Worm (Caenorhabditis elegans) whole organism, late embryonic: Measurements from ENCODE around the gene alh-9.

Experiments used
- C08G9.2 ChIP-seq: sonication (generic microtip); optimal IDR thresholded peaks from 2 replicates; lab custom pipeline; 2016; ENCODE audit warnings: mild to moderate bottlenecking, missing genetic modification characterization, moderate library complexity, missing compliant biosample characterization
- ama-1 ChIP-seq: fragments of 150-350 bp; optimal IDR thresholded peaks from 2 replicates; lab custom pipeline; 2014
- ceh-45 ChIP-seq: fragments of 200-800 bp; sonication (Bioruptor generic); IDR thresholded peaks from 2 replicates; pipeline ENCODE4 v1.3.6; 2022; ENCODE audit warnings: missing genetic modification reagents, missing genetic modification characterization, missing compliant biosample characterization
- ceh-48 ChIP-seq: sonication (generic microtip); optimal IDR thresholded peaks from 2 replicates; lab custom pipeline; 2016; ENCODE audit warnings: missing genetic modification characterization, inconsistent platforms, missing compliant biosample characterization
- elt-4 ChIP-seq: sonication (generic microtip); optimal IDR thresholded peaks from 2 replicates; lab custom pipeline; 2016; ENCODE audit warnings: missing genetic modification characterization, missing compliant biosample characterization
- ets-4 ChIP-seq: sonication (generic microtip); optimal IDR thresholded peaks from 2 replicates; lab custom pipeline; 2016; ENCODE audit warnings: missing genetic modification characterization, missing compliant biosample characterization
- lin-11 ChIP-seq: fragments of 200-800 bp; sonication (Bioruptor generic); optimal IDR thresholded peaks from 2 replicates; lab custom pipeline; 2018; ENCODE audit warnings: mild to moderate bottlenecking, missing genetic modification characterization, missing compliant biosample characterization
- nfya-1 ChIP-seq: sonication (generic microtip); optimal IDR thresholded peaks from 2 replicates; lab custom pipeline; 2017; ENCODE audit warnings: missing genetic modification characterization, mild to moderate bottlenecking, missing compliant biosample characterization, antibody characterized with exemption, moderate library complexity
- nhr-11 ChIP-seq: fragments of 150-350 bp; optimal IDR thresholded peaks from 2 replicates; lab custom pipeline; 2014; ENCODE audit warnings: missing biosample characterization, missing genetic modification characterization
- pag-3 ChIP-seq: sonication (generic microtip); optimal IDR thresholded peaks from 2 replicates; lab custom pipeline; 2016; ENCODE audit warnings: missing compliant biosample characterization, missing genetic modification characterization, borderline replicate concordance
- pha-2 ChIP-seq: sonication (generic microtip); optimal IDR thresholded peaks from 2 replicates; lab custom pipeline; 2017; ENCODE audit warnings: mild to moderate bottlenecking, missing genetic modification characterization, missing compliant biosample characterization
- pha-4 ChIP-seq: fragments of 150-350 bp; optimal IDR thresholded peaks from 2 replicates; lab custom pipeline; 2018; ENCODE audit warnings: missing biosample characterization, missing genetic modification reagents, missing genetic modification characterization
- pqm-1 ChIP-seq: sonication (generic microtip); optimal IDR thresholded peaks from 2 replicates; lab custom pipeline; 2016; ENCODE audit warnings: missing genetic modification characterization, missing compliant biosample characterization

DNA sequence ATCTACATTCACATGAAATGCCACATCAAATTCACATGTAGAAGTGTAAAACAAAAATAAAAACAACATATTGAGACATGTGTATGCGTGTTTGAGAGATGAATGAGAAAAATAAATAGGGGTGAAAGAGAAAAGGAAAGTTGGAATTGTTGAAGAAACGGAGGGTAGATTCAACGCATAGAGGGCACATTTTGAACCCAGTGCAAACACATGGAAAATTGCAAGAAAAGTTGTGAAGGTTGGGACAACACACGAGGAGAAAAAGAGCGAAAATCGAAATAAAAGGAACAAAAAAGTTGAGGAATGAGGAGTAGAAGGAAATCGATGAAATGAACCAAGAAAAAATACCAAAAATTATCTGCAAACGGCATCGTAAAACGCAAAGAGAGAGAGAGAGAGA is 16.2 kb upstream of the alh-9 start:
- no peak for TF ChIP-seq ceh-45 (GFP tag; lab: Robert Waterston, UW)
- TF ChIP-seq ets-4 = no peak
- TF ChIP-seq ama-1 (lab: Kevin White, UChicago) = no peak
- TF ChIP-seq lin-11 (tag; lab: Kevin White, UChicago) = no peak
- no peak for TF ChIP-seq pha-2
- no peak for TF ChIP-seq C08G9.2 (tag; lab: Kevin White, UChicago)
- no peak for TF ChIP-seq nhr-11 (tag; lab: Kevin White, UChicago)
- TF ChIP-seq pha-4 (tag; lab: Kevin White, UChicago) = no peak
- TF ChIP-seq pqm-1 (tag; lab: Kevin White, UChicago) = no peak
- TF ChIP-seq ceh-48 (tag; lab: Kevin White, UChicago) = no peak
- no peak for TF ChIP-seq elt-4 (tag; lab: Kevin White, UChicago)
- TF ChIP-seq nfya-1 (tag; lab: Kevin White, UChicago) = no peak
- TF ChIP-seq pag-3 (tag; lab: Kevin White, UChicago) = no peak
